Fruit fly (Drosophila melanogaster) whole organism, embryonic: ENCODE results near the gene gish.

Source experiments
- Abd-B ChIP-seq: fragments of 200-800 bp; sonication (Bioruptor generic); optimal IDR thresholded peaks from 2 replicates; lab custom pipeline; 2018; ENCODE audit warnings: missing biosample characterization, mild to moderate bottlenecking, missing genetic modification characterization, moderate library complexity
- Antp ChIP-seq: fragments of 200-800 bp; sonication (Bioruptor generic); optimal IDR thresholded peaks from 3 replicates; lab custom pipeline; 2016; ENCODE audit warnings: missing biosample characterization, missing genetic modification characterization
- Atf6 ChIP-seq: fragments of 200-800 bp; sonication (Bioruptor generic); IDR thresholded peaks from 2 replicates; pipeline ENCODE4 v1.3.6; 2022; ENCODE audit warnings: missing biosample characterization, missing genetic modification characterization
- CG11247 ChIP-seq: fragments of 200-800 bp; sonication (Bioruptor generic); IDR thresholded peaks from 2 replicates; pipeline ENCODE4 v1.3.6; 2022; ENCODE audit warnings: missing biosample characterization, missing genetic modification characterization
- CG12071 ChIP-seq: fragments of 200-800 bp; sonication (Bioruptor generic); optimal IDR thresholded peaks from 3 replicates; lab custom pipeline; 2018; ENCODE audit warnings: missing biosample characterization, mild to moderate bottlenecking, missing genetic modification characterization
- CG12769 ChIP-seq: fragments of 200-800 bp; sonication (Bioruptor generic); optimal IDR thresholded peaks from 2 replicates; lab custom pipeline; 2019; ENCODE audit warnings: missing biosample characterization, mild to moderate bottlenecking, missing genetic modification characterization, moderate library complexity
- CG13287 ChIP-seq: fragments of 200-800 bp; sonication (Bioruptor generic); IDR thresholded peaks from 2 replicates; pipeline ENCODE4 v1.3.6; 2022; ENCODE audit warnings: missing biosample characterization, missing genetic modification characterization; ENCODE audit not compliant: partially characterized antibody
- CG14050 ChIP-seq: fragments of 200-800 bp; sonication (Bioruptor generic); IDR thresholded peaks from 3 replicates; pipeline ENCODE4 v1.3.6; 2022; ENCODE audit warnings: missing biosample characterization, missing genetic modification characterization
- CG1647 ChIP-seq: fragments of 200-800 bp; sonication (Bioruptor generic); optimal IDR thresholded peaks from 3 replicates; lab custom pipeline; 2016; ENCODE audit warnings: missing biosample characterization, missing genetic modification characterization
- CG16863 ChIP-seq: fragments of 200-800 bp; sonication (Bioruptor generic); optimal IDR thresholded peaks from 3 replicates; lab custom pipeline; 2016; ENCODE audit warnings: missing biosample characterization, missing genetic modification characterization
- CG2199 ChIP-seq: fragments of 200-800 bp; sonication (Bioruptor generic); IDR thresholded peaks from 3 replicates; pipeline ENCODE4 v1.3.6; 2022; ENCODE audit warnings: missing biosample characterization, missing genetic modification characterization
- CG3407 ChIP-seq: fragments of 200-800 bp; sonication (Bioruptor generic); optimal IDR thresholded peaks from 2 replicates; lab custom pipeline; 2018; ENCODE audit warnings: missing biosample characterization, mild to moderate bottlenecking, missing genetic modification characterization
- CG6654 ChIP-seq: fragments of 200-800 bp; sonication (Bioruptor generic); optimal IDR thresholded peaks from 2 replicates; lab custom pipeline; 2017; ENCODE audit warnings: missing biosample characterization, mild to moderate bottlenecking, missing genetic modification characterization
- CG6683 ChIP-seq: fragments of 200-800 bp; sonication (Bioruptor generic); optimal IDR thresholded peaks from 2 replicates; lab custom pipeline; 2017; ENCODE audit warnings: missing biosample characterization, mild to moderate bottlenecking, missing genetic modification characterization, missing genetic modification reagents
- CG8478 ChIP-seq: fragments of >200 bp; optimal IDR thresholded peaks from 2 replicates; lab custom pipeline; 2018
- CG8765 ChIP-seq: fragments of 200-800 bp; sonication (Bioruptor generic); IDR thresholded peaks from 2 replicates; pipeline ENCODE4 v1.3.6; 2022; ENCODE audit warnings: missing biosample characterization, missing genetic modification characterization
- CG8924 ChIP-seq: fragments of 200-800 bp; optimal IDR thresholded peaks from 3 replicates; lab custom pipeline; 2019; ENCODE audit warnings: missing biosample characterization, mild to moderate bottlenecking, missing genetic modification characterization, moderate library complexity
- CoRest ChIP-seq: fragments of 200-800 bp; sonication (Bioruptor generic); optimal IDR thresholded peaks from 3 replicates; lab custom pipeline; 2018; ENCODE audit warnings: missing biosample characterization, mild to moderate bottlenecking, missing genetic modification characterization, moderate library complexity
- Dll ChIP-seq: fragments of 200-800 bp; sonication (Bioruptor generic); IDR thresholded peaks from 4 replicates; pipeline ENCODE4 v1.3.6; 2022; ENCODE audit warnings: missing biosample characterization, missing genetic modification characterization; ENCODE audit not compliant: partially characterized antibody
- Gsc ChIP-seq: fragments of 200-800 bp; sonication (Bioruptor generic); IDR thresholded peaks from 2 replicates; pipeline ENCODE4 v1.3.6; 2022; ENCODE audit warnings: missing biosample characterization, missing genetic modification characterization
- HLH3B ChIP-seq: fragments of 200-800 bp; sonication (Bioruptor generic); IDR thresholded peaks from 2 replicates; pipeline ENCODE4 v1.3.6; 2022; ENCODE audit warnings: missing biosample characterization, missing genetic modification characterization
- Hmr ChIP-seq: fragments of 200-800 bp; sonication (Bioruptor generic); optimal IDR thresholded peaks from 3 replicates; lab custom pipeline; 2017; ENCODE audit warnings: mild to moderate bottlenecking, missing biosample characterization, missing genetic modification reagents, missing genetic modification characterization
- Hr51 ChIP-seq, 2 experiments: fragments of 200-800 bp; sonication (Bioruptor generic); optimal IDR thresholded peaks; 2 replicates in 1 of 2; 3 replicates in 1 of 2; lab custom pipeline; 2016 to 2018; ENCODE audit warnings: missing biosample characterization in 2 of 2, missing genetic modification characterization in 2 of 2, mild to moderate bottlenecking in 1 of 2, moderate library complexity in 1 of 2
- Kr ChIP-seq: fragments of 200-800 bp; sonication (Bioruptor generic); optimal IDR thresholded peaks from 2 replicates; lab custom pipeline; 2017; ENCODE audit warnings: missing biosample characterization, mild to moderate bottlenecking, missing genetic modification characterization
- MESR4 ChIP-seq: fragments of 200-800 bp; sonication (Bioruptor generic); optimal IDR thresholded peaks from 2 replicates; lab custom pipeline; 2018; ENCODE audit warnings: missing biosample characterization, mild to moderate bottlenecking, missing genetic modification characterization, moderate library complexity
- NC2α ChIP-seq: fragments of 200-800 bp; sonication (Bioruptor generic); optimal IDR thresholded peaks from 2 replicates; lab custom pipeline; 2016; ENCODE audit warnings: missing biosample characterization, missing genetic modification characterization
- NC2β ChIP-seq: fragments of 200-800 bp; sonication (Bioruptor generic); optimal IDR thresholded peaks from 2 replicates; lab custom pipeline; 2016; ENCODE audit warnings: missing biosample characterization, missing genetic modification characterization
- PHDP ChIP-seq: fragments of 200-800 bp; sonication (Bioruptor generic); optimal IDR thresholded peaks from 3 replicates; lab custom pipeline; 2018; ENCODE audit warnings: missing biosample characterization, mild to moderate bottlenecking, missing genetic modification characterization, moderate library complexity
- Stat92E ChIP-seq, 3 experiments: fragments of >200 bp in 2 of 3; fragments of 200-800 bp in 1 of 3; sonication (Bioruptor generic) in 1 of 3; optimal IDR thresholded peaks; 2 replicates each; lab custom pipeline; 2017 to 2019; ENCODE audit warnings: missing biosample characterization in 3 of 3, missing genetic modification characterization in 3 of 3, mild to moderate bottlenecking in 1 of 3, moderate library complexity in 1 of 3
- Usf ChIP-seq: fragments of 200-800 bp; sonication (Bioruptor generic); optimal IDR thresholded peaks from 2 replicates; lab custom pipeline; 2017; ENCODE audit warnings: missing genotype, missing biosample characterization, missing genetic modification characterization
- bcd ChIP-seq: fragments of 200-800 bp; sonication (Bioruptor generic); optimal IDR thresholded peaks from 2 replicates; lab custom pipeline; 2017; ENCODE audit warnings: missing biosample characterization, mild to moderate bottlenecking, missing genetic modification characterization
- bowl ChIP-seq: fragments of 200-800 bp; sonication (Bioruptor generic); IDR thresholded peaks from 2 replicates; pipeline ENCODE4 v1.3.6; 2022; ENCODE audit warnings: missing biosample characterization, missing genetic modification characterization
- cwo ChIP-seq: fragments of 200-800 bp; sonication (Bioruptor generic); optimal IDR thresholded peaks from 3 replicates; lab custom pipeline; 2017; ENCODE audit warnings: missing biosample characterization, missing genetic modification characterization, mild to moderate bottlenecking, moderate library complexity, missing genetic modification reagents
- dimm ChIP-seq: fragments of 200-800 bp; sonication (Bioruptor generic); IDR thresholded peaks from 2 replicates; pipeline ENCODE4 v1.3.6; 2022; ENCODE audit warnings: missing biosample characterization, missing genetic modification characterization
- emc ChIP-seq: fragments of 200-800 bp; sonication (Bioruptor generic); optimal IDR thresholded peaks from 2 replicates; lab custom pipeline; 2016; ENCODE audit warnings: missing biosample characterization, missing genetic modification characterization
- fd64A ChIP-seq: fragments of 200-800 bp; sonication (Bioruptor generic); optimal IDR thresholded peaks from 3 replicates; lab custom pipeline; 2018; ENCODE audit warnings: missing biosample characterization, mild to moderate bottlenecking, missing genetic modification characterization
- fd96Cb ChIP-seq: fragments of 200-800 bp; sonication (Bioruptor generic); optimal IDR thresholded peaks from 2 replicates; lab custom pipeline; 2018; ENCODE audit warnings: missing biosample characterization, mild to moderate bottlenecking, missing genetic modification characterization, moderate library complexity
- gcm ChIP-seq: fragments of 200-800 bp; sonication (Bioruptor generic); optimal IDR thresholded peaks from 2 replicates; lab custom pipeline; 2019; ENCODE audit warnings: missing biosample characterization, mild to moderate bottlenecking, missing genetic modification characterization, moderate library complexity
- h ChIP-seq: fragments of >200 bp; optimal IDR thresholded peaks from 2 replicates; lab custom pipeline; 2017
- jing ChIP-seq: fragments of 200-800 bp; sonication (Bioruptor generic); optimal IDR thresholded peaks from 2 replicates; lab custom pipeline; 2018; ENCODE audit warnings: missing biosample characterization, mild to moderate bottlenecking, missing genetic modification characterization
- kay ChIP-seq: fragments of 200-800 bp; sonication (Bioruptor generic); optimal IDR thresholded peaks from 2 replicates; lab custom pipeline; 2016; ENCODE audit warnings: missing biosample characterization, missing genetic modification characterization
- nerfin-1 ChIP-seq: fragments of 200-800 bp; sonication (Bioruptor generic); optimal IDR thresholded peaks from 3 replicates; lab custom pipeline; 2019; ENCODE audit warnings: missing biosample characterization, mild to moderate bottlenecking, missing genetic modification characterization, moderate library complexity
- pfk ChIP-seq: fragments of 200-800 bp; sonication (Bioruptor generic); optimal IDR thresholded peaks from 2 replicates; lab custom pipeline; 2018; ENCODE audit warnings: missing biosample characterization, mild to moderate bottlenecking, missing genetic modification characterization, moderate library complexity
- prd ChIP-seq, 3 experiments: fragments of >200 bp in 2 of 3; fragments of 200-800 bp in 1 of 3; sonication (Bioruptor generic) in 1 of 3; optimal IDR thresholded peaks in 2 of 3; IDR thresholded peaks in 1 of 3; 2 replicates in 2 of 3; 3 replicates in 1 of 3; pipeline versions ENCODE4 v1.3.6 to Lab custom; 2017 to 2022; ENCODE audit warnings: missing biosample characterization in 1 of 3, missing genetic modification characterization in 1 of 3
- slp2 ChIP-seq: fragments of 200-800 bp; sonication (Bioruptor generic); optimal IDR thresholded peaks from 2 replicates; lab custom pipeline; 2016; ENCODE audit warnings: missing biosample characterization, missing genetic modification characterization
- sob ChIP-seq: fragments of 200-800 bp; sonication (Bioruptor generic); IDR thresholded peaks from 2 replicates; pipeline ENCODE4 v1.3.6; 2022; ENCODE audit warnings: missing biosample characterization, missing genetic modification characterization
- tin ChIP-seq: fragments of 200-800 bp; sonication (Bioruptor generic); optimal IDR thresholded peaks from 3 replicates; lab custom pipeline; 2016; ENCODE audit warnings: missing biosample characterization, missing genetic modification characterization
- tll ChIP-seq, 2 experiments: fragments of 200-800 bp in 1 of 2; fragments of >200 bp in 1 of 2; sonication (Bioruptor generic) in 1 of 2; optimal IDR thresholded peaks; 2 replicates each; lab custom pipeline; 2017 to 2019; ENCODE audit warnings: missing biosample characterization in 2 of 2, missing genetic modification characterization in 2 of 2, mild to moderate bottlenecking in 1 of 2, moderate library complexity in 1 of 2
- unpg ChIP-seq: fragments of 200-800 bp; sonication (Bioruptor generic); optimal IDR thresholded peaks from 3 replicates; lab custom pipeline; 2018; ENCODE audit warnings: missing biosample characterization, mild to moderate bottlenecking, missing genetic modification characterization, moderate library complexity
- wdn ChIP-seq: fragments of 200-800 bp; sonication (Bioruptor generic); IDR thresholded peaks from 2 replicates; pipeline ENCODE4 v1.3.6; 2022; ENCODE audit warnings: missing biosample characterization, missing genetic modification characterization

The gish gene

dm6 chr3R:16242461-16242934 lies 29.8 kb upstream of the gish start (continued):
- TF ChIP-seq Atf6 (no peak), Abd-B (peak; percentile 41), prd (optimal IDR thresholded peaks at IDR 0.05; lab: Kevin White, UChicago) (no peak), prd (GFP tag; IDR thresholded peaks at IDR 0.05; lab: Robert Waterston, UW) (no peak), CG13287 (GFP tag; lab: Robert Waterston, UW) (no peak), h (lab: Kevin White, UChicago) (no peak), CG12769 (peak; percentile 95), CG8924 (peak; percentile 72), CG1647 (GFP tag; lab: Kevin White, UChicago) (peak; percentile 39), fd96Cb (tag; lab: Kevin White, UChicago) (no peak), unpg (GFP tag; lab: Kevin White, UChicago) (peak; percentile 1), CG16863 (GFP tag; lab: Kevin White, UChicago) (peak; percentile 18), tll (GFP tag; optimal IDR thresholded peaks at IDR 0.05; lab: Kevin White, UChicago) (peak in 1 of 2 experiments; percentile 42), Usf (GFP tag; lab: Kevin White, UChicago) (no peak), CG11247 (GFP tag; lab: Robert Waterston, UW) (no peak), cwo (peak; percentile 86), PHDP (tag; lab: Kevin White, UChicago) (peak; percentile 34), CG6654 (no peak), MESR4 (GFP tag; lab: Kevin White, UChicago) (peak; percentile 36), bcd (GFP tag; lab: Kevin White, UChicago) (peak; percentile 30), Stat92E (GFP tag; optimal IDR thresholded peaks at IDR 0.05; lab: Kevin White, UChicago) (peak in 2 of 3 experiments; percentile 54 to 93), Hmr (peak; percentile 60), fd64A (peak; percentile 33), Antp (GFP tag; lab: Kevin White, UChicago) (peak; percentile 6), HLH3B (GFP tag; lab: Robert Waterston, UW) (no peak), CG8765 (GFP tag; lab: Robert Waterston, UW) (no peak), CG3407 (GFP tag; lab: Kevin White, UChicago) (no peak), bowl (GFP tag; lab: Robert Waterston, UW) (no peak), tin (GFP tag; lab: Kevin White, UChicago) (no peak), NC2β (GFP tag; lab: Kevin White, UChicago) (peak; percentile 5), CG6683 (peak; percentile 57), Kr (GFP tag; lab: Kevin White, UChicago) (peak; percentile 67), CG14050 (GFP tag; lab: Robert Waterston, UW) (no peak), wdn (GFP tag; lab: Robert Waterston, UW) (no peak), emc (no peak), CG2199 (GFP tag; lab: Robert Waterston, UW) (no peak), kay (peak; percentile 68), gcm (peak; percentile 90), sob (GFP tag; lab: Robert Waterston, UW) (no peak), dimm (GFP tag; lab: Robert Waterston, UW) (no peak), CoRest (tag; lab: Kevin White, UChicago) (no peak), jing (no peak), CG12071 (GFP tag; lab: Kevin White, UChicago) (peak; percentile 52), Gsc (GFP tag; lab: Robert Waterston, UW) (no peak), nerfin-1 (tag; lab: Kevin White, UChicago) (peak; percentile 60), Hr51 (GFP tag; optimal IDR thresholded peaks at IDR 0.05; lab: Kevin White, UChicago) (peak; percentile 48 to 60), slp2 (GFP tag; lab: Kevin White, UChicago) (no peak), NC2α (GFP tag; lab: Kevin White, UChicago) (no peak), Dll (GFP tag; lab: Robert Waterston, UW) (no peak), CG8478 (lab: Kevin White, UChicago) (peak; percentile 99), pfk (GFP tag; lab: Kevin White, UChicago) (peak; percentile 83)
